Fruit fly (Drosophila melanogaster): ENCODE measurements around the gene Mcm10.

Mcm10 gene

dm6 chr2L:21142972-21143385 lies 36.8 kb upstream of the Mcm10 start, which contains the start of gene pths (continued):
- TF ChIP-seq Trl (optimal IDR thresholded peaks at IDR 0.05): no peak
- TF ChIP-seq Trl (GFP tag; optimal IDR thresholded peaks at IDR 0.05): peak; percentile 40
- no peak for TF ChIP-seq Eip74EF (GFP tag; optimal IDR thresholded peaks at IDR 0.05)
- TF ChIP-seq CG10565 (GFP tag; optimal IDR thresholded peaks at IDR 0.05): no peak
- no peak for TF ChIP-seq pita (GFP tag; optimal IDR thresholded peaks at IDR 0.05)
- no peak for TF ChIP-seq psq (GFP tag; optimal IDR thresholded peaks at IDR 0.05)
- TF ChIP-seq CG7372 (GFP tag; IDR thresholded peaks at IDR 0.05): no peak
- TF ChIP-seq Side (GFP tag; optimal IDR thresholded peaks at IDR 0.05): no peak
- peak; percentile 4 for TF ChIP-seq PHDP (tag; optimal IDR thresholded peaks at IDR 0.05)
- peak; percentile 11; the same call in 1 of the 2 replicates for TF ChIP-seq klu (GFP tag; IDR thresholded peaks at IDR 0.05)
- TF ChIP-seq sug (tag; optimal IDR thresholded peaks at IDR 0.05): peak; percentile 50
- peak; percentile 83 for TF ChIP-seq Ets97D (GFP tag; optimal IDR thresholded peaks at IDR 0.05)
- TF ChIP-seq CG15011 (GFP tag; optimal IDR thresholded peaks at IDR 0.05): no peak
- TF ChIP-seq hkb (optimal IDR thresholded peaks at IDR 0.05): no peak
- TF ChIP-seq hkb (GFP tag; IDR thresholded peaks at IDR 0.05): no peak
- peak; percentile 39 for TF ChIP-seq CG17829 (tag; optimal IDR thresholded peaks at IDR 0.05)
- no peak for TF ChIP-seq CG7987 (GFP tag; optimal IDR thresholded peaks at IDR 0.05)
- TF ChIP-seq HHEX (GFP tag; optimal IDR thresholded peaks at IDR 0.05): no peak
- no peak for TF ChIP-seq br (optimal IDR thresholded peaks at IDR 0.05)
- TF ChIP-seq B-H1 (GFP tag; IDR thresholded peaks at IDR 0.05): no peak
- peak; percentile 84 for TF ChIP-seq Med (GFP tag)
- TF ChIP-seq Gug (GFP tag; IDR thresholded peaks at IDR 0.05): no peak
- TF ChIP-seq lilli (GFP tag; optimal IDR thresholded peaks at IDR 0.05): peak; percentile 44
- peak; percentile 90 for TF ChIP-seq amos (GFP tag; IDR thresholded peaks at IDR 0.05; ENCODE audit: partially characterized antibody)
- no peak for TF ChIP-seq abd-A (tag; optimal IDR thresholded peaks at IDR 0.05)
- TF ChIP-seq bab2 (GFP tag; optimal IDR thresholded peaks at IDR 0.05): peak; percentile 35
- TF ChIP-seq CG6683 (GFP tag; optimal IDR thresholded peaks at IDR 0.05): no peak
- TF ChIP-seq ci (GFP tag; IDR thresholded peaks at IDR 0.05): no peak
- TF ChIP-seq cg (GFP tag; optimal IDR thresholded peaks at IDR 0.05): no peak
- TF ChIP-seq Hsf (GFP tag; optimal IDR thresholded peaks at IDR 0.05): peak; percentile 67
- TF ChIP-seq CG6854 (GFP tag; optimal IDR thresholded peaks at IDR 0.05): no peak
- peak; percentile 65 for TF ChIP-seq CG32532 (GFP tag; IDR thresholded peaks at IDR 0.05)
- peak; percentile 34 for TF ChIP-seq fd96Cb (tag; optimal IDR thresholded peaks at IDR 0.05)
- TF ChIP-seq CG3726 (GFP tag; IDR thresholded peaks at IDR 0.05): no peak
- no peak for TF ChIP-seq Lim3 (GFP tag; IDR thresholded peaks at IDR 0.05)
- TF ChIP-seq CG4424 (GFP tag; optimal IDR thresholded peaks at IDR 0.05): peak; percentile 33
- TF ChIP-seq HLH3B (GFP tag; IDR thresholded peaks at IDR 0.05): 0 out of 2 replicates have a peak, but pooled peaks have one; percentile 4
- TF ChIP-seq CG10979 (tag; optimal IDR thresholded peaks at IDR 0.05): no peak
- no peak for TF ChIP-seq fd3F (GFP tag; optimal IDR thresholded peaks at IDR 0.05)
- TF ChIP-seq btn (GFP tag; optimal IDR thresholded peaks at IDR 0.05): no peak
- peak; percentile 76 for TF ChIP-seq nmo (GFP tag; optimal IDR thresholded peaks at IDR 0.05)
- TF ChIP-seq CG2116 (GFP tag; optimal IDR thresholded peaks at IDR 0.05): peak; percentile 96
- TF ChIP-seq Sox100B (GFP tag; optimal IDR thresholded peaks at IDR 0.05): no peak
- TF ChIP-seq CG7271 (tag; optimal IDR thresholded peaks at IDR 0.05): no peak
- no peak for TF ChIP-seq Adf1 (GFP tag; IDR thresholded peaks at IDR 0.05)
- peak; percentile 77 for TF ChIP-seq Rfx (GFP tag; IDR thresholded peaks at IDR 0.05)
- TF ChIP-seq pum (GFP tag; optimal IDR thresholded peaks at IDR 0.05): peak; percentile 35
- no peak for TF ChIP-seq CG4328 (GFP tag; optimal IDR thresholded peaks at IDR 0.05)
- TF ChIP-seq Dbx (GFP tag; IDR thresholded peaks at IDR 0.05): 0 out of 3 replicates have a peak, but pooled peaks have one; percentile 34
- TF ChIP-seq CG8089 (GFP tag; optimal IDR thresholded peaks at IDR 0.05): no peak
- peak; percentile 79 for TF ChIP-seq hbn (GFP tag; IDR thresholded peaks at IDR 0.05; ENCODE audit: partially characterized antibody)
- TF ChIP-seq CG9797 (GFP tag; optimal IDR thresholded peaks at IDR 0.05): peak; percentile 8
